Worm (Caenorhabditis elegans): ENCODE data around the gene mltn-11.

DNA sequence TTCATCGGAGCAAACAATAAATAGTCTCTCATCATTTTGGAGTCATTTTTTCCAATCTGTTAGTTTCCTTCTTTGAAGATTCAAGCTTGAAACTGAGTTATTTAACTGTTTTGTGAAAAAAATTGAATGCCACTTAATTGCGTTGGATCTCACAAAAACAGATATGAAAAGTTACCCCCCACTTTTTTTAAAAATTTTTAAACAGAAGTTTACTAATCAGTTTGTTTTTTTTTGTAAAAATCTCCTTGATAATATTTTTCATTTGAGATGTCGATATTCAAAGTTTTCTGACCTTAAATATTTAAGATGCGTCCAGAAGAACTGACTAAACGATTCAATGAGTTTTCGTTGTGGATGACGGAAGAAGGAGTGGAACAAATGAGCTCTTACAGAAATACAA lies 29.7 kb upstream of the mltn-11 start, which contains the start of gene Y32B12C.1:
- TF ChIP-seq ztf-11 (tag; optimal IDR thresholded peaks at IDR 0.05) (no peak), egl-27 (tag; optimal IDR thresholded peaks at IDR 0.05) (no peak), ama-1 (optimal IDR thresholded peaks at IDR 0.05) (no peak), nhr-25 (tag; optimal IDR thresholded peaks at IDR 0.05) (no peak), nhr-77 (tag; optimal IDR thresholded peaks at IDR 0.05) (no peak), mab-5 (tag; optimal IDR thresholded peaks at IDR 0.05) (no peak), alr-1 (tag; optimal IDR thresholded peaks at IDR 0.05) (no peak), lsy-2 (tag; optimal IDR thresholded peaks at IDR 0.05) (no peak), lin-39 (tag; optimal IDR thresholded peaks at IDR 0.05) (no peak), elt-1 (tag; optimal IDR thresholded peaks at IDR 0.05) (no peak)
